Worm (Caenorhabditis elegans): ENCODE data around the gene F47B7.3.
A peak's percentile ranks its signal among the peaks of the same experiment; 100 is the strongest.

Gene F47B7.3

ce11 chrX:3788483-3788882, 24.3 kb upstream of the F47B7.3 start (continued):
- TF ChIP-seq blmp-1 (tag; optimal IDR thresholded peaks at IDR 0.05; ENCODE audit: insufficient read depth) (no peak), ama-1 (optimal IDR thresholded peaks at IDR 0.05) (peak; percentile 92), skn-1 (tag; optimal IDR thresholded peaks at IDR 0.05) (no peak), sma-3 (GFP tag; optimal IDR thresholded peaks at IDR 0.05) (peak; percentile 84), lin-11 (tag; optimal IDR thresholded peaks at IDR 0.05) (no peak), unc-39 (tag; optimal IDR thresholded peaks at IDR 0.05) (no peak), ztf-4 (tag; optimal IDR thresholded peaks at IDR 0.05) (peak; percentile 84), nhr-129 (tag; optimal IDR thresholded peaks at IDR 0.05) (peak; percentile 90), sma-9 (GFP tag; optimal IDR thresholded peaks at IDR 0.05) (peak; percentile 78), sma-9 (tag; optimal IDR thresholded peaks at IDR 0.05) (no peak), aly-2 (tag; optimal IDR thresholded peaks at IDR 0.05) (no peak)

ce11 chrX:3787431-3788076, 23.4 kb upstream of the F47B7.3 start, which contains the start of gene pmpl-1:
Gene pmpl-1 (plus strand): TSS chrX:3788026.
- TF ChIP-seq C34F6.9 (tag; optimal IDR thresholded peaks at IDR 0.05) (peak; percentile 47), nhr-23 (tag; optimal IDR thresholded peaks at IDR 0.05) (peak; percentile 7), nhr-6 (tag; optimal IDR thresholded peaks at IDR 0.05) (no peak), lsy-2 (tag; optimal IDR thresholded peaks at IDR 0.05) (peak in 1 of 2 experiments; percentile 27), sem-4 (tag; optimal IDR thresholded peaks at IDR 0.05) (peak; percentile 41), nhr-77 (tag; optimal IDR thresholded peaks at IDR 0.05) (no peak), skn-1 (tag; optimal IDR thresholded peaks at IDR 0.05) (no peak), sma-3 (GFP tag; optimal IDR thresholded peaks at IDR 0.05) (peak; percentile 51), egl-27 (tag; optimal IDR thresholded peaks at IDR 0.05) (peak; percentile 40), aly-2 (tag; optimal IDR thresholded peaks at IDR 0.05) (no peak), mdl-1 (tag; optimal IDR thresholded peaks at IDR 0.05) (peak; percentile 31 to 46), nhr-21 (tag; optimal IDR thresholded peaks at IDR 0.05) (peak; percentile 24), nhr-12 (tag; optimal IDR thresholded peaks at IDR 0.05) (no peak), lin-13 (GFP tag; optimal IDR thresholded peaks at IDR 0.05) (peak; percentile 43), fos-1 (tag; optimal IDR thresholded peaks at IDR 0.05) (no peak), snpc-4 (tag; optimal IDR thresholded peaks at IDR 0.05) (no peak), mbf-1 (tag; optimal IDR thresholded peaks at IDR 0.05) (no peak), blmp-1 (tag; optimal IDR thresholded peaks at IDR 0.05; ENCODE audit: insufficient read depth) (peak; percentile 73), zag-1 (tag; optimal IDR thresholded peaks at IDR 0.05) (no peak), nhr-129 (tag; optimal IDR thresholded peaks at IDR 0.05) (peak; percentile 74), crh-2 (tag; optimal IDR thresholded peaks at IDR 0.05) (peak; percentile 64), Y55F3AM.14 (GFP tag; optimal IDR thresholded peaks at IDR 0.05) (no peak), F13H6.1 (tag; optimal IDR thresholded peaks at IDR 0.05) (peak; percentile 60), sma-9 (GFP tag; optimal IDR thresholded peaks at IDR 0.05) (no peak), sma-9 (tag; optimal IDR thresholded peaks at IDR 0.05) (no peak), nhr-25 (tag; optimal IDR thresholded peaks at IDR 0.05) (peak; percentile 95), ceh-16 (tag; optimal IDR thresholded peaks at IDR 0.05) (peak; percentile 91), lin-11 (tag; optimal IDR thresholded peaks at IDR 0.05) (peak; percentile 7), R02D3.7 (tag; optimal IDR thresholded peaks at IDR 0.05) (no peak), peb-1 (tag; optimal IDR thresholded peaks at IDR 0.05) (no peak)

ce11 chrX:3785111-3785808, 21.1 kb upstream of the F47B7.3 start:
- TF ChIP-seq unc-62 (GFP tag; optimal IDR thresholded peaks at IDR 0.05) (no peak), elt-3 (tag; optimal IDR thresholded peaks at IDR 0.05) (no peak), C34F6.9 (tag; optimal IDR thresholded peaks at IDR 0.05) (peak; percentile 7), nhr-10 (tag; optimal IDR thresholded peaks at IDR 0.05) (no peak), snpc-4 (tag; optimal IDR thresholded peaks at IDR 0.05) (no peak), nhr-25 (tag; optimal IDR thresholded peaks at IDR 0.05) (no peak), ztf-11 (tag; optimal IDR thresholded peaks at IDR 0.05) (no peak), blmp-1 (tag; optimal IDR thresholded peaks at IDR 0.05; ENCODE audit: insufficient read depth) (peak; percentile 80), sma-3 (GFP tag; optimal IDR thresholded peaks at IDR 0.05) (peak; percentile 27), lin-11 (tag; optimal IDR thresholded peaks at IDR 0.05) (no peak), ceh-82 (tag; optimal IDR thresholded peaks at IDR 0.05) (no peak), nhr-23 (tag; optimal IDR thresholded peaks at IDR 0.05) (no peak), mab-5 (tag; optimal IDR thresholded peaks at IDR 0.05) (no peak), sma-9 (GFP tag; optimal IDR thresholded peaks at IDR 0.05) (peak; percentile 18), sma-9 (tag; optimal IDR thresholded peaks at IDR 0.05) (no peak), nhr-129 (tag; optimal IDR thresholded peaks at IDR 0.05) (peak; percentile 42)

Measured in whole organism, L2 larva.